Worm (Caenorhabditis elegans) whole organism, young adult: ENCODE results near the gene C56G3.2.

ENCODE experiments used
- B0336.3 ChIP-seq: fragments of 200-800 bp; sonication (Bioruptor generic); IDR thresholded peaks from 2 replicates; pipeline ENCODE4 v1.3.6; 2022; ENCODE audit warnings: missing genetic modification characterization, missing compliant biosample characterization
- C17E4.6 ChIP-seq: fragments of 200-800 bp; sonication (Bioruptor generic); IDR thresholded peaks from 2 replicates; pipeline ENCODE4 v1.3.6; 2022; ENCODE audit warnings: missing genetic modification reagents, missing genetic modification characterization, missing compliant biosample characterization
- D2030.7 ChIP-seq: fragments of 200-800 bp; sonication (Bioruptor generic); IDR thresholded peaks from 2 replicates; pipeline ENCODE4 v1.3.6; 2022; ENCODE audit warnings: missing genetic modification reagents, missing genetic modification characterization, missing compliant biosample characterization
- F22D6.2 ChIP-seq: sonication (generic microtip); optimal IDR thresholded peaks from 2 replicates; lab custom pipeline; 2016; ENCODE audit warnings: mild to moderate bottlenecking, missing genetic modification characterization, missing compliant biosample characterization
- F33H1.4 ChIP-seq: fragments of 200-800 bp; sonication (Bioruptor generic); IDR thresholded peaks from 2 replicates; pipeline ENCODE4 v1.3.6; 2022; ENCODE audit warnings: missing genetic modification reagents, missing genetic modification characterization, missing compliant biosample characterization
- F39B2.1 ChIP-seq: fragments of 200-800 bp; sonication (Bioruptor generic); IDR thresholded peaks from 2 replicates; pipeline ENCODE4 v1.3.6; 2022; ENCODE audit warnings: missing genetic modification reagents, missing genetic modification characterization, missing compliant biosample characterization
- F49E8.2 ChIP-seq: sonication (generic microtip); optimal IDR thresholded peaks from 3 replicates; lab custom pipeline; 2017; ENCODE audit warnings: missing genetic modification characterization, mild to moderate bottlenecking, missing compliant biosample characterization, antibody characterized with exemption, moderate library complexity; ENCODE audit not compliant: insufficient read depth
- F57A8.1 ChIP-seq: fragments of 200-800 bp; sonication (Bioruptor generic); optimal IDR thresholded peaks from 2 replicates; lab custom pipeline; 2018; ENCODE audit warnings: mild to moderate bottlenecking, missing genetic modification characterization, moderate library complexity, missing compliant biosample characterization
- K12H6.12 ChIP-seq: fragments of 200-800 bp; sonication (Bioruptor generic); optimal IDR thresholded peaks from 2 replicates; lab custom pipeline; 2018; ENCODE audit warnings: mild to moderate bottlenecking, missing genetic modification characterization, missing compliant biosample characterization
- T26A5.8 ChIP-seq: sonication (generic microtip); optimal IDR thresholded peaks from 2 replicates; lab custom pipeline; 2016; ENCODE audit warnings: missing genetic modification characterization, missing compliant biosample characterization
- Y53G8AR.9 ChIP-seq: fragments of 200-800 bp; sonication (Bioruptor generic); conservative IDR thresholded peaks from 2 replicates; pipeline ENCODE4 v1.3.6; 2022; ENCODE audit warnings: missing genetic modification reagents, missing genetic modification characterization, missing compliant biosample characterization
- Y79H2A.3 ChIP-seq: fragments of 200-800 bp; sonication (Bioruptor generic); conservative IDR thresholded peaks from 2 replicates; pipeline ENCODE4 v1.3.6; 2022; ENCODE audit warnings: missing genetic modification reagents, missing genetic modification characterization, missing compliant biosample characterization
- akir-1 ChIP-seq: fragments of 200-800 bp; sonication (Bioruptor generic); optimal IDR thresholded peaks from 2 replicates; lab custom pipeline; 2018; ENCODE audit warnings: mild to moderate bottlenecking, missing genetic modification characterization, moderate library complexity, missing compliant biosample characterization
- aptf-3 ChIP-seq: fragments of 200-800 bp; sonication (Bioruptor generic); IDR thresholded peaks from 2 replicates; pipeline ENCODE4 v1.3.6; 2022; ENCODE audit warnings: missing genetic modification characterization, missing compliant biosample characterization
- atf-7 ChIP-seq: sonication (generic microtip); optimal IDR thresholded peaks from 2 replicates; lab custom pipeline; 2017; ENCODE audit warnings: mild to moderate bottlenecking, missing genetic modification characterization, missing compliant biosample characterization
- athp-1 ChIP-seq: sonication (generic microtip); optimal IDR thresholded peaks from 2 replicates; lab custom pipeline; 2017; ENCODE audit warnings: mild to moderate bottlenecking, missing genetic modification characterization, missing compliant biosample characterization
- attf-6 ChIP-seq: fragments of 200-800 bp; sonication (Bioruptor generic); IDR thresholded peaks from 2 replicates; pipeline ENCODE4 v1.3.6; 2022; ENCODE audit warnings: missing genetic modification reagents, missing genetic modification characterization, missing compliant biosample characterization
- bed-2 ChIP-seq: fragments of 200-800 bp; sonication (Bioruptor generic); IDR thresholded peaks from 2 replicates; pipeline ENCODE4 v1.3.6; 2022; ENCODE audit warnings: missing genetic modification reagents, missing genetic modification characterization, missing compliant biosample characterization
- ccch-3 ChIP-seq: fragments of 200-800 bp; sonication (Bioruptor generic); optimal IDR thresholded peaks from 2 replicates; lab custom pipeline; 2018; ENCODE audit warnings: mild to moderate bottlenecking, missing genetic modification characterization, missing compliant biosample characterization
- ceh-100 ChIP-seq: fragments of 200-800 bp; sonication (Bioruptor generic); IDR thresholded peaks from 2 replicates; pipeline ENCODE4 v1.3.6; 2022; ENCODE audit warnings: missing genetic modification reagents, missing genetic modification characterization, missing compliant biosample characterization
- ceh-40 ChIP-seq: fragments of 200-800 bp; sonication (Bioruptor generic); IDR thresholded peaks from 2 replicates; pipeline ENCODE4 v1.3.6; 2022; ENCODE audit warnings: missing genetic modification characterization, missing compliant biosample characterization
- ceh-58 ChIP-seq: fragments of 200-800 bp; sonication (Bioruptor generic); IDR thresholded peaks from 2 replicates; pipeline ENCODE4 v1.3.6; 2022; ENCODE audit warnings: missing genetic modification characterization, missing compliant biosample characterization
- chd-7 ChIP-seq: sonication (generic microtip); optimal IDR thresholded peaks from 2 replicates; lab custom pipeline; 2016; ENCODE audit warnings: mild to moderate bottlenecking, missing genetic modification characterization, moderate library complexity, missing compliant biosample characterization
- dox-1 ChIP-seq: fragments of 200-800 bp; sonication (Bioruptor generic); IDR thresholded peaks from 2 replicates; pipeline ENCODE4 v1.3.6; 2022; ENCODE audit warnings: missing genetic modification reagents, missing genetic modification characterization, missing compliant biosample characterization
- dpl-1 ChIP-seq: fragments of 150-350 bp; optimal IDR thresholded peaks from 2 replicates; lab custom pipeline; 2014; ENCODE audit warnings: missing biosample characterization, missing genetic modification reagents, missing genetic modification characterization
- efl-1 ChIP-seq: fragments of 150-350 bp; optimal IDR thresholded peaks from 2 replicates; lab custom pipeline; 2014; ENCODE audit warnings: missing biosample characterization, missing genetic modification reagents, missing genetic modification characterization
- egl-18 ChIP-seq: fragments of 200-800 bp; sonication (Bioruptor generic); IDR thresholded peaks from 2 replicates; pipeline ENCODE4 v1.3.6; 2022; ENCODE audit warnings: missing genetic modification reagents, missing genetic modification characterization, missing compliant biosample characterization
- ekl-4 ChIP-seq: fragments of 200-800 bp; sonication (Bioruptor generic); IDR thresholded peaks from 2 replicates; pipeline ENCODE4 v1.3.6; 2022; ENCODE audit warnings: missing genetic modification reagents, missing genetic modification characterization, missing compliant biosample characterization
- hlh-12 ChIP-seq: sonication (generic microtip); optimal IDR thresholded peaks from 2 replicates; lab custom pipeline; 2016; ENCODE audit warnings: missing genetic modification characterization, missing compliant biosample characterization
- hsf-1 ChIP-seq: fragments of 200-800 bp; sonication (Bioruptor generic); IDR thresholded peaks from 2 replicates; pipeline ENCODE4 v1.3.6; 2022; ENCODE audit warnings: missing genetic modification reagents, missing genetic modification characterization, missing compliant biosample characterization
- lag-1 ChIP-seq: fragments of 200-800 bp; sonication (Bioruptor generic); IDR thresholded peaks from 2 replicates; pipeline ENCODE4 v1.3.6; 2022; ENCODE audit warnings: missing genetic modification reagents, missing genetic modification characterization, missing compliant biosample characterization
- let-607 ChIP-seq, 2 experiments: fragments of 200-800 bp in 1 of 2; sonication (Bioruptor generic) in 1 of 2; sonication (generic microtip) in 1 of 2; optimal IDR thresholded peaks; 2 replicates each; lab custom pipeline; 2016 to 2018; ENCODE audit warnings: mild to moderate bottlenecking in 2 of 2, missing compliant biosample characterization in 2 of 2, missing genetic modification characterization in 2 of 2, moderate library complexity in 2 of 2, missing genotype in 1 of 2
- lin-26 ChIP-seq: fragments of 200-800 bp; sonication (Bioruptor generic); IDR thresholded peaks from 2 replicates; pipeline ENCODE4 v1.3.6; 2022; ENCODE audit warnings: missing genetic modification reagents, missing genetic modification characterization, missing compliant biosample characterization
- madf-3 ChIP-seq: fragments of 200-800 bp; sonication (Bioruptor generic); IDR thresholded peaks from 2 replicates; pipeline ENCODE4 v1.3.6; 2022; ENCODE audit warnings: missing genetic modification reagents, missing genetic modification characterization, missing compliant biosample characterization
- madf-8 ChIP-seq: fragments of 200-800 bp; sonication (Bioruptor generic); conservative IDR thresholded peaks from 2 replicates; pipeline ENCODE4 v1.3.6; 2022; ENCODE audit warnings: missing genetic modification reagents, missing genetic modification characterization, missing compliant biosample characterization
- nhr-179 ChIP-seq: sonication (generic microtip); optimal IDR thresholded peaks from 2 replicates; lab custom pipeline; 2016; ENCODE audit warnings: mild to moderate bottlenecking, missing genetic modification characterization, missing compliant biosample characterization
- nhr-27 ChIP-seq: fragments of 200-800 bp; sonication (Bioruptor generic); optimal IDR thresholded peaks from 2 replicates; lab custom pipeline; 2018; ENCODE audit warnings: mild to moderate bottlenecking, missing genetic modification characterization, moderate library complexity, missing compliant biosample characterization
- nhr-90 ChIP-seq: sonication (generic microtip); optimal IDR thresholded peaks from 2 replicates; lab custom pipeline; 2016; ENCODE audit warnings: missing genotype, mild to moderate bottlenecking, missing genetic modification characterization, missing compliant biosample characterization
- rcor-1 ChIP-seq: fragments of 200-800 bp; sonication (Bioruptor generic); IDR thresholded peaks from 2 replicates; pipeline ENCODE4 v1.3.6; 2022; ENCODE audit warnings: missing genetic modification reagents, missing genetic modification characterization, missing compliant biosample characterization
- rec-8 ChIP-seq, 2 experiments: sonication (generic microtip); optimal IDR thresholded peaks; 2 replicates each; lab custom pipeline; 2016; ENCODE audit warnings: mild to moderate bottlenecking in 2 of 2, missing genetic modification characterization in 2 of 2, missing genetic modification reagents in 2 of 2, missing genotype in 2 of 2, missing biosample characterization in 1 of 2, missing compliant biosample characterization in 1 of 2, moderate library complexity in 1 of 2
- rpc-1 ChIP-seq, 2 experiments: fragments of 150-350 bp in 1 of 2; sonication (generic microtip) in 1 of 2; optimal IDR thresholded peaks; 2 replicates each; lab custom pipeline; 2014 to 2018; ENCODE audit warnings: missing biosample characterization in 1 of 2, missing genetic modification characterization in 1 of 2, missing genetic modification reagents in 1 of 2, missing genotype in 1 of 2
- sdz-38 ChIP-seq: sonication (generic microtip); optimal IDR thresholded peaks from 2 replicates; lab custom pipeline; 2016; ENCODE audit warnings: missing genotype, missing genetic modification characterization, missing compliant biosample characterization
- snpc-1.3 ChIP-seq: sonication (generic microtip); optimal IDR thresholded peaks from 2 replicates; lab custom pipeline; 2017; ENCODE audit warnings: missing genetic modification characterization, mild to moderate bottlenecking, missing compliant biosample characterization, antibody characterized with exemption, moderate library complexity, missing genotype, missing genetic modification reagents; ENCODE audit not compliant: insufficient read depth
- snpc-3.4 ChIP-seq: sonication (generic microtip); optimal IDR thresholded peaks from 2 replicates; lab custom pipeline; 2017; ENCODE audit warnings: missing genetic modification characterization, mild to moderate bottlenecking, missing compliant biosample characterization, antibody characterized with exemption, moderate library complexity, missing genotype, missing genetic modification reagents
- somi-1 ChIP-seq: fragments of 200-800 bp; sonication (Bioruptor generic); optimal IDR thresholded peaks from 2 replicates; lab custom pipeline; 2018; ENCODE audit warnings: mild to moderate bottlenecking, missing genetic modification characterization, missing compliant biosample characterization
- tbx-9 ChIP-seq: sonication (generic microtip); optimal IDR thresholded peaks from 2 replicates; lab custom pipeline; 2016; ENCODE audit warnings: borderline replicate concordance, missing genetic modification characterization, inconsistent platforms, missing compliant biosample characterization
- zfh-2 ChIP-seq: fragments of 200-800 bp; sonication (Bioruptor generic); conservative IDR thresholded peaks from 2 replicates; pipeline ENCODE4 v1.3.6; 2022; ENCODE audit warnings: missing genetic modification reagents, missing genetic modification characterization, missing compliant biosample characterization
- ztf-22 ChIP-seq: fragments of 200-800 bp; sonication (Bioruptor generic); optimal IDR thresholded peaks from 2 replicates; lab custom pipeline; 2018; ENCODE audit warnings: mild to moderate bottlenecking, missing genetic modification characterization, moderate library complexity, missing compliant biosample characterization

The C56G3.2 gene

DNA sequence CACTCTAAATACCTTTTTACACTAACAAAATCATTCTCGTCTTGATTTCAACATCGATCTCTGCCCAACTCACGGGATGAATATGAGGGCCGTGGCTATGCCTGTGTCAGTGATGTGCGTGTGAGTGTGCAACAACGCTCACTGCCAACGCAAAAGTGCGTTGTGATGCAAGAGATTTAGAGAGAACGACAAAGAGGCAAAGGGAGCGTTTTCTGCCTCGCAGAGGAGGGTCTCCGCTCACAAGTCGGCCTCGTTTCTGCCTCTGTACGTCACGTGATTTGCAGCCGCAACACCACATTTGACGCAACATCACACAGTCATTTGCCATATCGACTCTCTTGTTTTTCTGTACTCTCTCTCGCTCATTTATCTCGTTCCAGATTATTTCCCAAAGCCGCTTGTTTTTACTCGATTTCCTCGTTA lies 31.1 kb upstream of the C56G3.2 start, which contains the start of gene epg-7:
TSS of gene epg-7 (plus strand) at position 413 of the 423 bp plus-strand sequence.
- peak; percentile 60 for TF ChIP-seq F22D6.2 (tag; lab: Kevin White, UChicago)
- TF ChIP-seq atf-7 (tag; lab: Kevin White, UChicago): peak; percentile 83
- no peak for TF ChIP-seq F39B2.1 (GFP tag; lab: Robert Waterston, UW)
- no peak for TF ChIP-seq lag-1 (GFP tag; lab: Robert Waterston, UW)
- no peak for TF ChIP-seq Y79H2A.3
- no peak for TF ChIP-seq rpc-1 (optimal IDR thresholded peaks at IDR 0.05; lab: Kevin White, UChicago)
- no peak for TF ChIP-seq rpc-1 (tag; optimal IDR thresholded peaks at IDR 0.05; lab: Kevin White, UChicago)
- no peak for TF ChIP-seq T26A5.8 (tag; lab: Kevin White, UChicago)
- no peak for TF ChIP-seq sdz-38 (tag; lab: Kevin White, UChicago)
- TF ChIP-seq snpc-1.3 (tag; lab: Kevin White, UChicago): no peak
- no peak for TF ChIP-seq D2030.7 (GFP tag; lab: Robert Waterston, UW)
- no peak for TF ChIP-seq dpl-1 (GFP tag; lab: Kevin White, UChicago)
- TF ChIP-seq rec-8 (tag; optimal IDR thresholded peaks at IDR 0.05; lab: Kevin White, UChicago): no peak
- TF ChIP-seq akir-1 (GFP tag; lab: Kevin White, UChicago): peak; percentile 78
- TF ChIP-seq ceh-100 (GFP tag; lab: Robert Waterston, UW): no peak
- TF ChIP-seq attf-6 (GFP tag; lab: Robert Waterston, UW): no peak
- 0 out of 2 replicates have a peak, but pooled peaks have one; percentile 10 for TF ChIP-seq bed-2 (GFP tag; lab: Robert Waterston, UW)
- TF ChIP-seq F57A8.1 (GFP tag; lab: Kevin White, UChicago): no peak
- TF ChIP-seq rcor-1 (GFP tag; lab: Robert Waterston, UW): peak; percentile 82
- TF ChIP-seq snpc-3.4: peak; percentile 2
- TF ChIP-seq nhr-27: no peak
- peak; percentile 40 for TF ChIP-seq nhr-90 (tag; lab: Kevin White, UChicago)
- TF ChIP-seq ccch-3 (GFP tag; lab: Kevin White, UChicago): no peak
- TF ChIP-seq zfh-2: peak; percentile 98
- TF ChIP-seq ceh-40 (GFP tag; lab: Robert Waterston, UW): no peak
- TF ChIP-seq lin-26 (GFP tag; lab: Robert Waterston, UW): no peak
- no peak for TF ChIP-seq madf-3 (GFP tag; lab: Robert Waterston, UW)
- TF ChIP-seq efl-1 (GFP tag; lab: Kevin White, UChicago): no peak
- TF ChIP-seq ceh-58: no peak
- TF ChIP-seq hsf-1 (GFP tag; lab: Robert Waterston, UW): no peak
- peak; percentile 88 for TF ChIP-seq B0336.3 (GFP tag; lab: Robert Waterston, UW)
- no peak for TF ChIP-seq F49E8.2 (tag; lab: Kevin White, UChicago)
- TF ChIP-seq somi-1 (GFP tag; lab: Kevin White, UChicago): peak; percentile 81
- no peak for TF ChIP-seq tbx-9 (tag; lab: Kevin White, UChicago)
- TF ChIP-seq C17E4.6: no peak
- no peak for TF ChIP-seq madf-8
- TF ChIP-seq Y53G8AR.9 (GFP tag; lab: Robert Waterston, UW): peak; percentile 86
- TF ChIP-seq chd-7 (tag; lab: Kevin White, UChicago): peak; percentile 90
- TF ChIP-seq dox-1 (GFP tag; lab: Robert Waterston, UW): peak; percentile 91
- no peak for TF ChIP-seq F33H1.4
- TF ChIP-seq ztf-22: peak; percentile 78
- TF ChIP-seq nhr-179 (tag; lab: Kevin White, UChicago): no peak
- TF ChIP-seq athp-1 (tag; lab: Kevin White, UChicago): peak; percentile 85
- TF ChIP-seq egl-18: no peak
- TF ChIP-seq K12H6.12 (tag; lab: Kevin White, UChicago): peak; percentile 95
- no peak for TF ChIP-seq hlh-12 (tag; lab: Kevin White, UChicago)
- peak; percentile 80 for TF ChIP-seq ekl-4
- TF ChIP-seq let-607 (tag; optimal IDR thresholded peaks at IDR 0.05; lab: Kevin White, UChicago): peak; percentile 50 to 79
- no peak for TF ChIP-seq aptf-3 (GFP tag; lab: Robert Waterston, UW)
